Fruit fly (Drosophila melanogaster): ENCODE data around the gene CG9801.

CG9801 gene

DNA sequence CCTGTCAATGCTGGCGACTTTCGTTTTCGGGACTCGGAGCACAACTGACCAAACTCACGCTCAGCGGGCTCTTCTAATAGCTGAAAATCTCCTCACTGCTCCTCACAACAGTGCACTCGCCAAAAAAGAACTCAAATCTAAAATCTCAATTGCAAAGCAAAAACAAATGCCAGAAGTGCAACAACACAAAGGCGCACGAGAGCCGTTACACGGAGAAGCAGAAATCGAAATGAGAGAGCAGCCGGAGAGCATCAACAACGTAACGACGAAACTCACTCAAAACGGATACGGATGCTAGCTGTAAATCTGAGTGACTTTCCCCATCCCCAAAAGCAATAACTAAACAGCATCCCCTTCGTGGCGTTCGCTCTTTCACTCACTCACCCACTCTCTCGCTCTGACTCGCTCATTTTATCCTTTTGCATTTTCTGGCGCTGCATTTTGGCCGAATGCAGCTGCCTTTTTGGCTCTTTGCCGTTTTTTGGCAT, 49.7 kb downstream of the CG9801 start, which contains the start of gene hb:
Gene hb, minus strand, starts transcription at position 51 of the 488 bp plus-strand sequence.
- no peak for TF ChIP-seq CG17612 (GFP tag; IDR thresholded peaks at IDR 0.05)
- TF ChIP-seq caup (GFP tag; optimal IDR thresholded peaks at IDR 0.05; ENCODE audit: severe bottlenecking), result no peak
- TF ChIP-seq CG12744 (GFP tag; optimal IDR thresholded peaks at IDR 0.05), result no peak
- TF ChIP-seq usp (GFP tag; optimal IDR thresholded peaks at IDR 0.05), result no peak
- TF ChIP-seq sna (GFP tag; IDR thresholded peaks at IDR 0.05; ENCODE audit: partially characterized antibody), result no peak
- TF ChIP-seq pho (GFP tag; optimal IDR thresholded peaks at IDR 0.05), result no peak
- no peak for TF ChIP-seq stc (GFP tag; IDR thresholded peaks at IDR 0.05)
- no peak for TF ChIP-seq pb (GFP tag; optimal IDR thresholded peaks at IDR 0.05)
- no peak for TF ChIP-seq run (tag; optimal IDR thresholded peaks at IDR 0.05)
- no peak for TF ChIP-seq Hr39 (optimal IDR thresholded peaks at IDR 0.05)
- no peak for TF ChIP-seq ab (GFP tag; optimal IDR thresholded peaks at IDR 0.05)
- peak; percentile 97 for TF ChIP-seq z (GFP tag; IDR thresholded peaks at IDR 0.05)
- no peak for TF ChIP-seq CG7556 (GFP tag; optimal IDR thresholded peaks at IDR 0.05)
- TF ChIP-seq gce (GFP tag; IDR thresholded peaks at IDR 0.05), result no peak
- no peak for TF ChIP-seq chinmo (GFP tag; IDR thresholded peaks at IDR 0.05; ENCODE audit: partially characterized antibody)
- no peak for TF ChIP-seq ranshi (GFP tag; IDR thresholded peaks at IDR 0.05)
- TF ChIP-seq Jarid2 (GFP tag; optimal IDR thresholded peaks at IDR 0.05), result no peak
- TF ChIP-seq grn (GFP tag; optimal IDR thresholded peaks at IDR 0.05), result no peak
- TF ChIP-seq ap (GFP tag; IDR thresholded peaks at IDR 0.05), result no peak
- peak; percentile 27; the same call in 1 of the 3 replicates for TF ChIP-seq CG16813 (GFP tag; IDR thresholded peaks at IDR 0.05; ENCODE audit: partially characterized antibody)
- no peak for TF ChIP-seq nmo (GFP tag; optimal IDR thresholded peaks at IDR 0.05)
- TF ChIP-seq CG13287 (GFP tag; IDR thresholded peaks at IDR 0.05; ENCODE audit: partially characterized antibody), result no peak
- no peak for TF ChIP-seq nerfin-1 (tag; optimal IDR thresholded peaks at IDR 0.05)
- TF ChIP-seq crp (GFP tag; optimal IDR thresholded peaks at IDR 0.05), result no peak
- TF ChIP-seq Lpt (GFP tag; optimal IDR thresholded peaks at IDR 0.05), result no peak
- no peak for TF ChIP-seq CG42726 (GFP tag; IDR thresholded peaks at IDR 0.05; ENCODE audit: partially characterized antibody)
- no peak for TF ChIP-seq E2f2 (GFP tag; IDR thresholded peaks at IDR 0.05)
- no peak for TF ChIP-seq Hmr (GFP tag; optimal IDR thresholded peaks at IDR 0.05)
- TF ChIP-seq Dref (GFP tag; IDR thresholded peaks at IDR 0.05), result no peak
- no peak for TF ChIP-seq inv (GFP tag; IDR thresholded peaks at IDR 0.05; ENCODE audit: partially characterized antibody)
- TF ChIP-seq CG4617 (GFP tag; optimal IDR thresholded peaks at IDR 0.05; ENCODE audit: borderline replicate concordance), result no peak
- no peak for TF ChIP-seq Fer1 (GFP tag; optimal IDR thresholded peaks at IDR 0.05)
- no peak for TF ChIP-seq CG13123 (GFP tag; optimal IDR thresholded peaks at IDR 0.05)
- TF ChIP-seq Nf-YB (GFP tag; optimal IDR thresholded peaks at IDR 0.05), result peak; percentile 4
- no peak for TF ChIP-seq ind (GFP tag; optimal IDR thresholded peaks at IDR 0.05)
- TF ChIP-seq lilli (GFP tag; optimal IDR thresholded peaks at IDR 0.05), result no peak
- TF ChIP-seq bbx (GFP tag; IDR thresholded peaks at IDR 0.05; ENCODE audit: partially characterized antibody), result 0 out of 2 replicates have a peak, but pooled peaks have one; percentile 30
- no peak for TF ChIP-seq CG15479 (GFP tag; optimal IDR thresholded peaks at IDR 0.05)
- no peak for TF ChIP-seq CG32767 (GFP tag; IDR thresholded peaks at IDR 0.05)
- TF ChIP-seq sob (GFP tag; IDR thresholded peaks at IDR 0.05), result no peak
- no peak for TF ChIP-seq shn (GFP tag; optimal IDR thresholded peaks at IDR 0.05)
- TF ChIP-seq CG4360 (GFP tag; IDR thresholded peaks at IDR 0.05), result peak; percentile 70; the same call in 1 of the 2 replicates
- no peak for TF ChIP-seq Stat92E (GFP tag; optimal IDR thresholded peaks at IDR 0.05)
- TF ChIP-seq insv (GFP tag; optimal IDR thresholded peaks at IDR 0.05), result no peak
- TF ChIP-seq vnd (GFP tag; IDR thresholded peaks at IDR 0.05; ENCODE audit: partially characterized antibody), result no peak
- TF ChIP-seq CG12236 (GFP tag; optimal IDR thresholded peaks at IDR 0.05), result no peak
- no peak for TF ChIP-seq Sin3A (optimal IDR thresholded peaks at IDR 0.05)
- TF ChIP-seq CG6254 (GFP tag; optimal IDR thresholded peaks at IDR 0.05), result no peak
- TF ChIP-seq CG3726 (GFP tag; IDR thresholded peaks at IDR 0.05), result no peak
- TF ChIP-seq CG11085 (GFP tag; IDR thresholded peaks at IDR 0.05), result no peak
- no peak for TF ChIP-seq MBD-R2 (GFP tag; IDR thresholded peaks at IDR 0.05)
